Fruit fly (Drosophila melanogaster): ENCODE results near the gene CG8526.

The CG8526 gene

dm6 chr3R:9767620-9768592, 33.2 kb upstream of the CG8526 start, which contains the start of gene Naa80:
Naa80 (plus strand) TSS chr3R:9767834.
- no peak for TF ChIP-seq CG9948 (tag; optimal IDR thresholded peaks at IDR 0.05)
- TF ChIP-seq gl (tag; optimal IDR thresholded peaks at IDR 0.05): peak; percentile 62
- TF ChIP-seq CG4496 (GFP tag; IDR thresholded peaks at IDR 0.05): peak; percentile 37; the same call in 1 of the 3 replicates
- TF ChIP-seq EcR (GFP tag; optimal IDR thresholded peaks at IDR 0.05): peak; percentile 79
- TF ChIP-seq CG12605 (GFP tag; IDR thresholded peaks at IDR 0.05): no peak
- peak; percentile 48; the same call in 1 of the 2 replicates for TF ChIP-seq rn (GFP tag; IDR thresholded peaks at IDR 0.05)
- peak; percentile 52 for TF ChIP-seq Ets98B (GFP tag; IDR thresholded peaks at IDR 0.05)
- peak; percentile 57 for TF ChIP-seq CG34367 (tag; optimal IDR thresholded peaks at IDR 0.05)
- no peak for TF ChIP-seq CG32121 (GFP tag; IDR thresholded peaks at IDR 0.05)
- peak; percentile 8 for TF ChIP-seq CG17806 (tag; optimal IDR thresholded peaks at IDR 0.05)
- peak; percentile 15 for TF ChIP-seq CG8159 (tag; optimal IDR thresholded peaks at IDR 0.05)
- TF ChIP-seq CG14655 (GFP tag; optimal IDR thresholded peaks at IDR 0.05): no peak
- no peak for TF ChIP-seq D1 (tag; optimal IDR thresholded peaks at IDR 0.05)
- TF ChIP-seq Pif1B (GFP tag; optimal IDR thresholded peaks at IDR 0.05): no peak
- TF ChIP-seq Snoo (tag; optimal IDR thresholded peaks at IDR 0.05): peak; percentile 44
- no peak for TF ChIP-seq CG10348 (GFP tag; IDR thresholded peaks at IDR 0.05)
- TF ChIP-seq Pif1A (GFP tag; optimal IDR thresholded peaks at IDR 0.05): peak; percentile 80
- TF ChIP-seq CG8301 (tag; optimal IDR thresholded peaks at IDR 0.05): peak; percentile 32
- 0 out of 3 replicates have a peak, but pooled peaks have one; percentile 39 for TF ChIP-seq fd96Ca (GFP tag; IDR thresholded peaks at IDR 0.05)
- TF ChIP-seq CG13204 (GFP tag; optimal IDR thresholded peaks at IDR 0.05): no peak
- TF ChIP-seq CG15710 (tag; optimal IDR thresholded peaks at IDR 0.05): peak; percentile 41

- TF ChIP-seq Snoo (tag; optimal IDR thresholded peaks at IDR 0.05) (no peak), CG8301 (tag; optimal IDR thresholded peaks at IDR 0.05) (no peak), CG8159 (tag; optimal IDR thresholded peaks at IDR 0.05) (no peak), CG32121 (GFP tag; IDR thresholded peaks at IDR 0.05) (no peak), rn (GFP tag; IDR thresholded peaks at IDR 0.05) (no peak), CG12605 (GFP tag; IDR thresholded peaks at IDR 0.05) (no peak), Pif1A (GFP tag; optimal IDR thresholded peaks at IDR 0.05) (no peak), CG15710 (tag; optimal IDR thresholded peaks at IDR 0.05) (no peak), CG4496 (GFP tag; IDR thresholded peaks at IDR 0.05) (no peak), CG14655 (GFP tag; optimal IDR thresholded peaks at IDR 0.05) (no peak), CG9948 (tag; optimal IDR thresholded peaks at IDR 0.05) (no peak), CG17806 (tag; optimal IDR thresholded peaks at IDR 0.05) (no peak)
These were observed 32.2 kb upstream of the CG8526 start, which contains the start of gene MED6 for dm6 chr3R:9768884-9769283. MED6 (minus strand) TSS chr3R:9768984.

dm6 chr3R:9770127-9770526, 31.0 kb upstream of the CG8526 start:
- no peak for TF ChIP-seq CG14655 (GFP tag; optimal IDR thresholded peaks at IDR 0.05)
- TF ChIP-seq CG32121 (GFP tag; IDR thresholded peaks at IDR 0.05): peak; percentile 46; the same call in 1 of the 2 replicates

dm6 chr3R:9771519-9771972, 29.5 kb upstream of the CG8526 start, which contains the start of gene CG9471:
CG9471 (minus strand) TSS chr3R:9771542.
- TF ChIP-seq CG32121 (GFP tag; IDR thresholded peaks at IDR 0.05): peak; percentile 91
- peak; percentile 42; the same call in 1 of the 3 replicates for TF ChIP-seq fd96Ca (GFP tag; IDR thresholded peaks at IDR 0.05)
- TF ChIP-seq CG17806 (tag; optimal IDR thresholded peaks at IDR 0.05): peak; percentile 93
- peak; percentile 94 for TF ChIP-seq CG12605 (GFP tag; IDR thresholded peaks at IDR 0.05)
- peak; percentile 95 for TF ChIP-seq Ets98B (GFP tag; IDR thresholded peaks at IDR 0.05)
- TF ChIP-seq CG14655 (GFP tag; optimal IDR thresholded peaks at IDR 0.05): no peak
- TF ChIP-seq gl (tag; optimal IDR thresholded peaks at IDR 0.05): peak; percentile 77
- TF ChIP-seq CG34367 (tag; optimal IDR thresholded peaks at IDR 0.05): peak; percentile 89
- peak; percentile 25 for TF ChIP-seq EcR (GFP tag; optimal IDR thresholded peaks at IDR 0.05)
- TF ChIP-seq CG10348 (GFP tag; IDR thresholded peaks at IDR 0.05): peak; percentile 59
- no peak for TF ChIP-seq CG13204 (GFP tag; optimal IDR thresholded peaks at IDR 0.05)
- peak; percentile 89 for TF ChIP-seq CG9948 (tag; optimal IDR thresholded peaks at IDR 0.05)
- peak; percentile 95 for TF ChIP-seq Pif1A (GFP tag; optimal IDR thresholded peaks at IDR 0.05)
- no peak for TF ChIP-seq D1 (tag; optimal IDR thresholded peaks at IDR 0.05)
- peak; percentile 92 for TF ChIP-seq Snoo (tag; optimal IDR thresholded peaks at IDR 0.05)
- TF ChIP-seq Pif1B (GFP tag; optimal IDR thresholded peaks at IDR 0.05): peak; percentile 93
- TF ChIP-seq CG15710 (tag; optimal IDR thresholded peaks at IDR 0.05): peak; percentile 91
- peak; percentile 91 for TF ChIP-seq CG8301 (tag; optimal IDR thresholded peaks at IDR 0.05)
- TF ChIP-seq CG4496 (GFP tag; IDR thresholded peaks at IDR 0.05): peak; percentile 97
- peak; percentile 91 for TF ChIP-seq CG8159 (tag; optimal IDR thresholded peaks at IDR 0.05)
- peak; percentile 82 for TF ChIP-seq rn (GFP tag; IDR thresholded peaks at IDR 0.05)

- no peak for TF ChIP-seq Ets98B (GFP tag; IDR thresholded peaks at IDR 0.05)
- TF ChIP-seq D1 (tag; optimal IDR thresholded peaks at IDR 0.05): no peak
These were observed 26.9 kb upstream of the CG8526 start, which contains the start of gene Whamy for dm6 chr3R:9774147-9774546. Whamy (minus strand) TSS chr3R:9774419.

- no peak for TF ChIP-seq Ets98B (GFP tag; IDR thresholded peaks at IDR 0.05)
- TF ChIP-seq Pif1A (GFP tag; optimal IDR thresholded peaks at IDR 0.05): no peak
These were observed 26.3 kb upstream of the CG8526 start, which contains the start of gene topi for dm6 chr3R:9774821-9775220. topi (plus strand) TSS chr3R:9775121.

Measured in whole organism, pupa.